Worm (Caenorhabditis elegans): ENCODE results near the gene ntl-4.

ntl-4 gene

ce11 chrIV:7898489-7898888 is 11.9 kb upstream of the ntl-4 start (continued):
- TF ChIP-seq R02D3.7 (tag; optimal IDR thresholded peaks at IDR 0.05) (no peak), dve-1 (tag; optimal IDR thresholded peaks at IDR 0.05; ENCODE audit: insufficient read depth) (peak; percentile 57), zip-11 (GFP tag; IDR thresholded peaks at IDR 0.05) (no peak), pha-4 (GFP tag; IDR thresholded peaks at IDR 0.05) (no peak), pha-4 (tag; optimal IDR thresholded peaks at IDR 0.05) (no peak), cey-2 (tag; optimal IDR thresholded peaks at IDR 0.05; ENCODE audit: borderline replicate concordance, insufficient read depth) (no peak), ama-1 (optimal IDR thresholded peaks at IDR 0.05) (no peak), mes-2 (tag; optimal IDR thresholded peaks at IDR 0.05; ENCODE audit: poor library complexity, severe bottlenecking) (no peak), duxl-1 (tag; optimal IDR thresholded peaks at IDR 0.05; ENCODE audit: poor library complexity) (no peak), aly-2 (tag; optimal IDR thresholded peaks at IDR 0.05) (no peak), dmd-8 (GFP tag; IDR thresholded peaks at IDR 0.05) (no peak)

DNA sequence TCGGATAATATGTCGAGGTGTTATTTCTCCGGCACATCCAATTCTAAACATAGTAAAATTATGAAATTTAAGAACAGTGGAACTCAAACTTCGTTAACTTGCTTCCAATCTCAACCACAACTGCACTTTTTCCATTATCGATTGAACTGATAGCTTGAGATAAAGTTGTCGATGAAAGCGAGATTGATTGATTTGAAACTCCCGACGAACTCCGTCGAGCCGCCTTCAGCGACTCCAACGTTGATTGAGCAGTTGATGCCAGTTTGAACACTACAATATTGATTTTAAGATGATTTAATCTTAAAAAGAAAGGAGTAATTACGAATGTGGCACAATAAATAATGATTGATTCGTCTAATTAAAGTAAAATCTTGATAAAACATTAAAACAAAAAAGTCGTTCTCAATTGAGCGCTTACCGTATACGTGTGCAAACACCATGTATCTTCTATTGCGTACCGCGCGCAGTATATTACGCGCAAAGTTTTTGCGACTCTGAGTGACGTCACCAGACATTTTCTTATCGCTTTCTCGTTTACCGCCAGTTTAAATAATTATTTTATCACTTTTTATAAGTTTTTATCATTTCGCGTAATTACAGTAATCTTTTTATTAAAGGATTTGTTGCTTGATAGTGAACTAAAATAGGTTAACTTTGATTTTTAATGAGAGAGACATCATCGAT is 8.0 kb upstream of the ntl-4 start, which contains the start of gene arp-11:
TSS of gene arp-11 (minus strand) at position 51 of the 684 bp plus-strand sequence.
- TF ChIP-seq lim-7 (GFP tag; IDR thresholded peaks at IDR 0.05): no peak
- TF ChIP-seq pqm-1 (tag; optimal IDR thresholded peaks at IDR 0.05): no peak
- TF ChIP-seq nhr-237 (tag; optimal IDR thresholded peaks at IDR 0.05): no peak
- peak; percentile 21 for TF ChIP-seq lin-13 (GFP tag; optimal IDR thresholded peaks at IDR 0.05)
- peak; percentile 60 for TF ChIP-seq lin-38 (GFP tag; IDR thresholded peaks at IDR 0.05)
- 0 out of 2 replicates have a peak, but pooled peaks have one; percentile 53 for TF ChIP-seq php-3 (GFP tag; IDR thresholded peaks at IDR 0.05)
- no peak for TF ChIP-seq nhr-42 (GFP tag; IDR thresholded peaks at IDR 0.05)
- TF ChIP-seq daf-19 (GFP tag; conservative IDR thresholded peaks at IDR 0.05): no peak
- peak; percentile 73 for TF ChIP-seq dmd-6 (GFP tag; IDR thresholded peaks at IDR 0.05)
- peak; percentile 19 for TF ChIP-seq nhr-11 (tag; optimal IDR thresholded peaks at IDR 0.05)
- TF ChIP-seq mep-1 (tag; optimal IDR thresholded peaks at IDR 0.05): peak; percentile 83
- TF ChIP-seq nhr-48 (tag; optimal IDR thresholded peaks at IDR 0.05): peak; percentile 25
- peak; percentile 67 for TF ChIP-seq nhr-77 (tag; optimal IDR thresholded peaks at IDR 0.05)
- TF ChIP-seq tra-1 (GFP tag; IDR thresholded peaks at IDR 0.05): 0 out of 2 replicates have a peak, but pooled peaks have one; percentile 25
- peak; percentile 74 for TF ChIP-seq hlh-11 (tag; optimal IDR thresholded peaks at IDR 0.05)
- no peak for TF ChIP-seq spr-1 (tag; optimal IDR thresholded peaks at IDR 0.05)
- TF ChIP-seq unc-130 (GFP tag; optimal IDR thresholded peaks at IDR 0.05): no peak
- TF ChIP-seq nhr-28 (tag; optimal IDR thresholded peaks at IDR 0.05): peak; percentile 65
- no peak for TF ChIP-seq nhr-111 (GFP tag; optimal IDR thresholded peaks at IDR 0.05)
- TF ChIP-seq dve-1 (tag; optimal IDR thresholded peaks at IDR 0.05; ENCODE audit: insufficient read depth): peak; percentile 96
- TF ChIP-seq nhr-10 (tag; optimal IDR thresholded peaks at IDR 0.05): no peak
- TF ChIP-seq fkh-10 (GFP tag; optimal IDR thresholded peaks at IDR 0.05): peak; percentile 8
- TF ChIP-seq mdl-1 (tag; optimal IDR thresholded peaks at IDR 0.05): peak in 1 of 2 experiments; percentile 6
- TF ChIP-seq nhr-6 (tag; optimal IDR thresholded peaks at IDR 0.05): peak; percentile 62
- TF ChIP-seq T26A8.4 (GFP tag; IDR thresholded peaks at IDR 0.05): no peak
- peak; percentile 62 for TF ChIP-seq rbr-2 (tag; optimal IDR thresholded peaks at IDR 0.05)
- peak; percentile 69; the same call in 1 of the 2 replicates for TF ChIP-seq arid-1 (GFP tag; conservative IDR thresholded peaks at IDR 0.05)
- no peak for TF ChIP-seq ces-1 (GFP tag; optimal IDR thresholded peaks at IDR 0.05)
- TF ChIP-seq daf-16 (GFP tag; optimal IDR thresholded peaks at IDR 0.05): peak in 1 of 2 experiments; percentile 5
- TF ChIP-seq daf-16 (tag; optimal IDR thresholded peaks at IDR 0.05): peak; percentile 77
- no peak for TF ChIP-seq lin-29 (GFP tag; IDR thresholded peaks at IDR 0.05)
- TF ChIP-seq Y48G9A.11 (GFP tag; IDR thresholded peaks at IDR 0.05): no peak
- no peak for TF ChIP-seq unc-62 (GFP tag; optimal IDR thresholded peaks at IDR 0.05 in 1 of 2)
- no peak for TF ChIP-seq unc-62 (tag; optimal IDR thresholded peaks at IDR 0.05)
- TF ChIP-seq F26F4.8 (GFP tag; conservative IDR thresholded peaks at IDR 0.05): no peak
- TF ChIP-seq pha-4 (GFP tag; IDR thresholded peaks at IDR 0.05): peak; percentile 46
- TF ChIP-seq pha-4 (tag; optimal IDR thresholded peaks at IDR 0.05): peak; percentile 78
- peak; percentile 79 for TF ChIP-seq hlh-30 (tag; optimal IDR thresholded peaks at IDR 0.05; ENCODE audit: insufficient read depth)
- peak in 1 of 2 experiments; percentile 27 for TF ChIP-seq hif-1 (tag; optimal IDR thresholded peaks at IDR 0.05)
- TF ChIP-seq mxl-3 (GFP tag; optimal IDR thresholded peaks at IDR 0.05): no peak
- no peak for TF ChIP-seq ceh-32 (tag; optimal IDR thresholded peaks at IDR 0.05; ENCODE audit: poor library complexity)

Data from whole organism, L4 larva.